Worm (Caenorhabditis elegans): ENCODE results near the gene idpb-5.

DNA sequence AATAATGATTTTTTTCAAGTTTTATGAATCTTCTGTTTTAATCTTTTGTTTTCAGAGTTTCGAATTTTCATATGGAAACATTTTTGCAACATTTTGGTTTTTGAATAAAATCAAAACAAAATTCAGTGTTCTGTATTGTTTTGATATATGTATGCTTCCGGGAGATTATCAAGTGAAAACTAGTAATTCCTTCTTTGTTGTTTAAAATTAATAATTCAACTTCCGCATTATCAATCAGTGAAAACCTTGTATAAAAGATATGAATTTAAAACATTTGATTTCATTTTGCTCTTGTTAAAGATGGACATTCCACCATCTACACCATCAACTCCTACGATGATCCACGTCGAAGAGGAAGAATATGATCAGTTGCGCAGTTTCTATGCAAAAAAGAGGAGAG is 40.4 kb downstream of the idpb-5 start, which contains the start of gene sulp-5:
- no peak for TF ChIP-seq snpc-3.4 (tag; optimal IDR thresholded peaks at IDR 0.05)
- TF ChIP-seq ztf-18 (tag; optimal IDR thresholded peaks at IDR 0.05): no peak
- TF ChIP-seq athp-1 (tag; optimal IDR thresholded peaks at IDR 0.05): no peak
- no peak for TF ChIP-seq tlf-1 (GFP tag; optimal IDR thresholded peaks at IDR 0.05)
- no peak for TF ChIP-seq unc-62 (GFP tag; optimal IDR thresholded peaks at IDR 0.05)
- TF ChIP-seq lsy-27 (tag; optimal IDR thresholded peaks at IDR 0.05; ENCODE audit: borderline replicate concordance, insufficient read depth): no peak
- TF ChIP-seq bed-2 (GFP tag; IDR thresholded peaks at IDR 0.05): no peak
- TF ChIP-seq ama-1 (optimal IDR thresholded peaks at IDR 0.05): no peak
- TF ChIP-seq ama-1 (GFP tag; optimal IDR thresholded peaks at IDR 0.05): no peak
- no peak for TF ChIP-seq unc-130 (GFP tag; optimal IDR thresholded peaks at IDR 0.05)
- TF ChIP-seq rpc-1 (optimal IDR thresholded peaks at IDR 0.05): no peak
- TF ChIP-seq rpc-1 (tag; optimal IDR thresholded peaks at IDR 0.05): no peak
